Worm (Caenorhabditis elegans) whole organism, L3 larva: ENCODE results near the gene srz-56.

Source experiments
- ama-1 ChIP-seq: fragments of 150-350 bp; optimal IDR thresholded peaks from 2 replicates; lab custom pipeline; 2018
- nhr-11 ChIP-seq: fragments of 150-350 bp; optimal IDR thresholded peaks from 2 replicates; lab custom pipeline; 2014; ENCODE audit warnings: missing biosample characterization, missing genetic modification characterization
- nhr-23 ChIP-seq: fragments of 150-350 bp; optimal IDR thresholded peaks from 2 replicates; lab custom pipeline; 2014; ENCODE audit warnings: missing biosample characterization, missing genetic modification reagents, missing genetic modification characterization
- nhr-237 ChIP-seq: fragments of 150-350 bp; optimal IDR thresholded peaks from 2 replicates; lab custom pipeline; 2014; ENCODE audit warnings: missing biosample characterization, missing genetic modification characterization
- unc-39 ChIP-seq: sonication (generic microtip); optimal IDR thresholded peaks from 4 replicates; lab custom pipeline; 2017; ENCODE audit warnings: missing biosample characterization, missing genetic modification characterization
- zag-1 ChIP-seq: fragments of 150-350 bp; optimal IDR thresholded peaks from 2 replicates; lab custom pipeline; 2014; ENCODE audit warnings: missing biosample characterization, missing genetic modification characterization
- ztf-11 ChIP-seq: fragments of 150-350 bp; optimal IDR thresholded peaks from 2 replicates; lab custom pipeline; 2014; ENCODE audit warnings: missing biosample characterization, missing genetic modification characterization

DNA sequence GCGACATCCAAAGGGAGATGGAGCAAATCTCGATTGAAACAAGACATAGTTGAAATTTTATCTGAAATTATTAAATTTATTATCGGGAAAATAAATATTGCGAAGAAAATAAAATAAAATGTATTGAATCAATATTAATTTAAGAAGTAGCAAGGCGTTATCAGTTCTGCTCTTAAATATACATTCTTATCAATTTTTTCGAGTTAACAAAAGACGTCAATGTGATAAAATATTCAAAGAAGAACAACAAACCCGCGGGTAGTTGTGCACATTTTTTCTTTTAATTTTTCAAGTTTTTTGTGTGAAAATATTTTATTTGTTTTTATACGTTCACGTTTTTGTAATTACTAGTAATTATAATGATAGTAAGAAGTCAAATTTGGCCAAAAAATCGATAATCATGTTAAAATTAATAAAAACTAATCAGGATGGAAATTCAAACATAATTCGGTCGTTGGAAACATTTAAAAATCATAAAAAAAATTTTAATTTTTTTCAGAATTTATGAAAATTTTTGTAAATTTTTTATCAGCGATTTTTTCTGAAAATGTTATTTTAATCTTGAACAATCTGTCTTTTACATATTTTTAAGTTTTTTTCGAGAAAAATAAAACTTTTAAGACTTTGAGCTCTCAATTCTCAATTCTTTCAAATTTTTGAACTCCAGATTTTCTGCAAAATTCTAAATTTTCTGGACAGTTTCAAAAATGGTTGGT lies 25.6 kb downstream of the srz-56 start, which contains the start of gene fbxa-9:
- TF ChIP-seq nhr-237 (no peak), zag-1 (no peak), ztf-11 (tag; lab: Kevin White, UChicago) (no peak), ama-1 (lab: Kevin White, UChicago) (no peak), nhr-23 (tag; lab: Kevin White, UChicago) (no peak), nhr-11 (tag; lab: Kevin White, UChicago) (no peak), unc-39 (tag; lab: Kevin White, UChicago) (no peak)
